Worm (Caenorhabditis elegans): ENCODE measurements around the gene C45B2.6.

ce11 chrX:6085824-6086223 lies 33.1 kb downstream of the C45B2.6 start, which contains the start of gene C45B2.1:
- TF ChIP-seq ceh-82 (tag; optimal IDR thresholded peaks at IDR 0.05): no peak
- TF ChIP-seq nhr-6 (tag; optimal IDR thresholded peaks at IDR 0.05): no peak
- TF ChIP-seq lin-39 (tag; optimal IDR thresholded peaks at IDR 0.05): no peak
- TF ChIP-seq nhr-25 (tag; optimal IDR thresholded peaks at IDR 0.05): no peak
- no peak for TF ChIP-seq fos-1 (tag; optimal IDR thresholded peaks at IDR 0.05)
- TF ChIP-seq snpc-4 (tag; optimal IDR thresholded peaks at IDR 0.05): no peak
- TF ChIP-seq lin-11 (tag; optimal IDR thresholded peaks at IDR 0.05): no peak
- no peak for TF ChIP-seq F13H6.1 (tag; optimal IDR thresholded peaks at IDR 0.05)

All from whole organism, L2 larva.